Worm (Caenorhabditis elegans): Measurements from ENCODE around the gene F09E10.1.

DNA sequence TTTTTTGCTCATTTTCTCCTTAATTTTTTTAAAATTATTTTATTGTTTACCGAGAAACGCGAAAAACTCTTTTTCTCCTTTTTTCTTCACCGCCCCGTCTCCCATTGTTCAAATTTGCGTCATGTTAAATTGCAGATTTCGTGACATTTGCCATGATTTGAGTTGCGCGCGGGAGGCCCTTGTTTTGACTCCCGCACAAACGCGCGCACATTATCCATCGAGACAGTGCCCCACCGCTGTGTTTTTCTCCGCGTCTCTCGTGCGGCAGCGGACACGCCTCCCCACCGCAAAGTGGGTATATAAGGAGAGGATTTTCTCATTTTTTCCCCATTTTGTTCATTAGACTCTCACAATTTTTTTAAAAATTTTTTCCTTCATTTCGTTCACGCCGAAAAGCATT, 26.6 kb upstream of the F09E10.1 start:
- TF ChIP-seq F13H6.1 (tag; optimal IDR thresholded peaks at IDR 0.05) (no peak), unc-55 (GFP tag; optimal IDR thresholded peaks at IDR 0.05) (no peak), ztf-11 (tag; optimal IDR thresholded peaks at IDR 0.05) (no peak), ZK546.5 (tag; optimal IDR thresholded peaks at IDR 0.05) (no peak), zag-1 (tag; optimal IDR thresholded peaks at IDR 0.05) (no peak)
